Fruit fly (Drosophila melanogaster): ENCODE results near the gene CG4069.
A peak's percentile ranks its signal among the peaks of the same experiment; 100 is the strongest.

The CG4069 gene

DNA sequence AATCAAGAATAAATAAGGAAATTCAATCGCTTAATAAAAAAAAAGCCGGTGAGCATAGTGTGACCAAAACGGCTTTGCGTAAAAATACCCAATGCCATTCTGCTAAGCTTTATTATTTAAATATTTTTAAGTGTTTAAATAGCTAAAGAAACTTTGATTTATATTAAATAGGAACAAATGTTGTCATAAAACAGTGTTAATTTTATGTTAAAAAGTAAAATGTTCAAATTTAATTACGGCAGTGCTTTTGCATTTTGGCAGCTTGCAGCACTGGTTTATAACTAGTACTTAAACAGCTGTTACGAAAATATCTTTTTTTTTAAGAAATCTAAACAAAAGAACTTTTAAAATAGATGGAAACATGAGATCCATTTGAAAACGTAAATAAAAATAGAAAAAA is 35.9 kb downstream of the CG4069 start, which contains the start of the genes CG10638 and CG10681 (continued):
- TF ChIP-seq sc (optimal IDR thresholded peaks at IDR 0.05) (no peak), sc (GFP tag; optimal IDR thresholded peaks at IDR 0.05) (no peak), CG11398 (GFP tag; optimal IDR thresholded peaks at IDR 0.05) (no peak), hkb (optimal IDR thresholded peaks at IDR 0.05) (no peak), hkb (GFP tag; IDR thresholded peaks at IDR 0.05) (peak; percentile 44; the same call in 1 of the 2 replicates), CG18011 (GFP tag; optimal IDR thresholded peaks at IDR 0.05) (peak; percentile 30), CG31224 (GFP tag; IDR thresholded peaks at IDR 0.05) (no peak), Xrp1 (GFP tag; IDR thresholded peaks at IDR 0.05) (peak; percentile 47), chinmo (GFP tag; IDR thresholded peaks at IDR 0.05; ENCODE audit: partially characterized antibody) (no peak), Med (GFP tag) (peak; percentile 79), klu (GFP tag; IDR thresholded peaks at IDR 0.05) (no peak), CG10431 (GFP tag; optimal IDR thresholded peaks at IDR 0.05) (peak; percentile 34), lilli (GFP tag; optimal IDR thresholded peaks at IDR 0.05) (peak; percentile 61), Ptx1 (GFP tag; IDR thresholded peaks at IDR 0.05) (0 out of 2 replicates have a peak, but pooled peaks have one; percentile 16), danr (GFP tag; IDR thresholded peaks at IDR 0.05) (no peak)

DNA sequence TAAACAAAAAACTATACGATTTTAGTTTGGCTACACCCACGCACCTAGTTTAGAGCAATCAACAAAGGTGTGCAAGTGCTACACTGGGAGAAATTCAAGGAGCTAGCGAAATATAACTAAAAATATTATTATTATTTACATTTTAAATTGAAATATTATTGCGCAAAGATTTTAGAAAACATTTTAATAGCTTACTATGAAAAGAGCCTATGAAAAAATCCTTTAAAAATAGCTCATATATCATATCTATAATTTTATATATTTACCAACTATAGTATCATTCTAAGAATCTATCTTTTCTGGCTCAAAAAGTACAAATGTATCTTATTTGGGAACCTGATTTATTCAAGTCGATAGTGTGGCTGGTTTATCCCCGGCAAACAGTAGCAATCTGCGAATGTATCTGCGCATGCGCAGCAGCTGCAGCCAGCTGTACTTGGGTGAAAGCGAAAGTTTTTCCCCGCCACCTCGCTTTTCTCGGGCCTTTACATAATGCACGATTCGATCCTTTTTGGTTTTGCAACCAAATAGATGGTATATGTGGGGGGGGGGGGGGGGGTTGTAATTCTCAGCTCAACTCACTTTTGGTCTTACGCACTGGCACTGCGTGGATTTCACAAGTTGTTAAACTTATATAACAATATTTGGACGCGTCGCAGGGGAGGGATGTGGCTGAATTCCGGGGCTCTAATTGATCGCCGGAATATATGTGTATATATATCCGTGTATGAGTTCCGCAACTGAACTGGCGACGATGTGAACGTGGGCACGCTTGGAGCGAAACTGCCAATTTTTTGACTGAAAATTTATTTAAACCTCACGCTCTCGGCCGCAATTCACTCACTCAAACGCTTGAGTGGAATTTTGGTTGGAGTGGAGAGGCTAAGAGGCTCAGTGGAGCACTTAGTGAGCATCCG is 40.4 kb downstream of the CG4069 start, which contains the start of gene CG10657:
Gene CG10657, minus strand, starts transcription at position 789 of the 917 bp plus-strand sequence.
- TF ChIP-seq tll (GFP tag; optimal IDR thresholded peaks at IDR 0.05), result no peak
- no peak for TF ChIP-seq CG3281 (GFP tag; optimal IDR thresholded peaks at IDR 0.05)
- no peak for TF ChIP-seq CG32532 (GFP tag; IDR thresholded peaks at IDR 0.05)
- TF ChIP-seq CG11504 (tag; optimal IDR thresholded peaks at IDR 0.05), result peak; percentile 16
- TF ChIP-seq CG10267 (tag; optimal IDR thresholded peaks at IDR 0.05), result no peak
- TF ChIP-seq CG14441 (GFP tag; IDR thresholded peaks at IDR 0.05), result peak; percentile 25; the same call in 1 of the 2 replicates
- TF ChIP-seq Nf-YC (tag; optimal IDR thresholded peaks at IDR 0.05), result peak; percentile 8
- no peak for TF ChIP-seq CG6272 (GFP tag; IDR thresholded peaks at IDR 0.05)
- no peak for TF ChIP-seq CG17802 (tag; optimal IDR thresholded peaks at IDR 0.05)
- TF ChIP-seq CG15479 (GFP tag; optimal IDR thresholded peaks at IDR 0.05), result no peak
- TF ChIP-seq Hmx (GFP tag; optimal IDR thresholded peaks at IDR 0.05), result no peak
- no peak for TF ChIP-seq CG2712 (tag; optimal IDR thresholded peaks at IDR 0.05)
- no peak for TF ChIP-seq CG12744 (GFP tag; optimal IDR thresholded peaks at IDR 0.05)
- no peak for TF ChIP-seq CG6175 (GFP tag; IDR thresholded peaks at IDR 0.05)
- TF ChIP-seq Fer2 (tag; optimal IDR thresholded peaks at IDR 0.05), result no peak
- TF ChIP-seq Meics (GFP tag; optimal IDR thresholded peaks at IDR 0.05), result no peak
- no peak for TF ChIP-seq shn (GFP tag; optimal IDR thresholded peaks at IDR 0.05)
- TF ChIP-seq Bgb (GFP tag; IDR thresholded peaks at IDR 0.05; ENCODE audit: partially characterized antibody), result peak; percentile 50; the same call in 1 of the 2 replicates
- peak; percentile 29; the same call in 1 of the 2 replicates for TF ChIP-seq Scr (GFP tag; IDR thresholded peaks at IDR 0.05; ENCODE audit: partially characterized antibody)
- TF ChIP-seq lola (GFP tag; optimal IDR thresholded peaks at IDR 0.05), result no peak
- TF ChIP-seq Doc2 (GFP tag; IDR thresholded peaks at IDR 0.05), result no peak
- TF ChIP-seq aop (GFP tag; IDR thresholded peaks at IDR 0.05), result no peak
- no peak for TF ChIP-seq sisA (GFP tag; IDR thresholded peaks at IDR 0.05)
- no peak for TF ChIP-seq pros (GFP tag; optimal IDR thresholded peaks at IDR 0.05)
- TF ChIP-seq CG31388 (GFP tag; optimal IDR thresholded peaks at IDR 0.05), result no peak
- no peak for TF ChIP-seq Lim3 (GFP tag; IDR thresholded peaks at IDR 0.05)
- TF ChIP-seq CG13424 (tag; optimal IDR thresholded peaks at IDR 0.05), result no peak
- peak; percentile 48 for TF ChIP-seq Blimp-1 (GFP tag; optimal IDR thresholded peaks at IDR 0.05)
- no peak for TF ChIP-seq CG6254 (GFP tag; optimal IDR thresholded peaks at IDR 0.05)
- TF ChIP-seq CG1024 (GFP tag; IDR thresholded peaks at IDR 0.05), result no peak
- no peak for TF ChIP-seq corto (GFP tag; optimal IDR thresholded peaks at IDR 0.05)
- TF ChIP-seq CG11560 (tag; IDR thresholded peaks at IDR 0.05), result no peak
- TF ChIP-seq salm (tag; optimal IDR thresholded peaks at IDR 0.05), result no peak
